Worm (Caenorhabditis elegans) whole organism, L4 larva: ENCODE data around the gene F54A3.5.

ENCODE experiments used
- F26F4.8 ChIP-seq: fragments of 200-800 bp; sonication (Bioruptor generic); conservative IDR thresholded peaks from 2 replicates; pipeline ENCODE4 v1.3.6; 2022; ENCODE audit warnings: missing genetic modification characterization, missing compliant biosample characterization
- ctbp-1 ChIP-seq: fragments of 200-800 bp; sonication (Bioruptor generic); IDR thresholded peaks from 2 replicates; pipeline ENCODE4 v1.3.6; 2022; ENCODE audit warnings: missing genetic modification reagents, missing genetic modification characterization, missing compliant biosample characterization
- dmd-9 ChIP-seq: fragments of 200-800 bp; sonication (Bioruptor generic); IDR thresholded peaks from 2 replicates; pipeline ENCODE4 v1.3.6; 2022; ENCODE audit warnings: missing genetic modification reagents, missing genetic modification characterization, missing compliant biosample characterization
- dpl-1 ChIP-seq: fragments of 150-350 bp; optimal IDR thresholded peaks from 2 replicates; lab custom pipeline; 2014; ENCODE audit warnings: missing biosample characterization, missing genetic modification reagents, missing genetic modification characterization
- fos-1 ChIP-seq: fragments of 150-350 bp; optimal IDR thresholded peaks from 2 replicates; lab custom pipeline; 2014; ENCODE audit warnings: missing biosample characterization, missing genetic modification characterization
- hlh-30 ChIP-seq: sonication (generic microtip); optimal IDR thresholded peaks from 2 replicates; lab custom pipeline; 2017; ENCODE audit warnings: antibody characterized with exemption, mild to moderate bottlenecking, missing genetic modification characterization, missing compliant biosample characterization; ENCODE audit not compliant: insufficient read depth
- lin-39 ChIP-seq: fragments of 150-350 bp; optimal IDR thresholded peaks from 2 replicates; lab custom pipeline; 2014; ENCODE audit warnings: missing biosample characterization, missing genetic modification reagents, missing genetic modification characterization
- mep-1 ChIP-seq: fragments of 150-350 bp; sonication (generic microtip); optimal IDR thresholded peaks from 3 replicates; lab custom pipeline; 2014; ENCODE audit warnings: missing biosample characterization, missing genetic modification characterization
- nhr-11 ChIP-seq: fragments of 150-350 bp; optimal IDR thresholded peaks from 2 replicates; lab custom pipeline; 2014; ENCODE audit warnings: missing biosample characterization, missing genetic modification characterization
- nhr-41 ChIP-seq: fragments of 200-800 bp; sonication (Bioruptor generic); IDR thresholded peaks from 2 replicates; pipeline ENCODE4 v1.3.6; 2022; ENCODE audit warnings: missing genetic modification reagents, missing genetic modification characterization, missing compliant biosample characterization
- zag-1 ChIP-seq: fragments of 150-350 bp; optimal IDR thresholded peaks from 2 replicates; lab custom pipeline; 2014; ENCODE audit warnings: missing biosample characterization, missing genetic modification characterization

DNA sequence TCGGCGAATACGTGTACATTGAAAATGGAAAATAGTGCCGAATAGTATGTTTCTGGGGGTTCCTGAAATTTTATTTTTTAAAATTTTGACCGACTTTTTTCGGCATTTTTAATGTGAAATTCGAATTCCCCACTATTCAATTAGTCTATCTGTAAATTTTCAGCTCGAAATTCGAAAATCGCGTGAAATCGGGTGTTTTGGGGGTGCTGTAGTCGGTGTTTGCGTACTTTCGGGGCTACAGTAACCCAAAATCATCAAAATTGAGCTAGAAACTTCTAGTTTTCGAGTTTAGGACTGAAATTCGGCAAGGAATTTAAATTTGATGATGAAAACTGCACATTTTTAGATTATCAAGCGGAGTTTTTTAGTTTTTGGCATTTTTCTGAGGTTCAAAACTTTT is 23.4 kb downstream of the F54A3.5 start:
- TF ChIP-seq fos-1 (tag; lab: Kevin White, UChicago) = no peak
- TF ChIP-seq dpl-1 (GFP tag; lab: Kevin White, UChicago) = no peak
- no peak for TF ChIP-seq dmd-9 (GFP tag; lab: Robert Waterston, UW)
- TF ChIP-seq zag-1 = no peak
- no peak for TF ChIP-seq hlh-30
- no peak for TF ChIP-seq mep-1 (tag; lab: Kevin White, UChicago)
- TF ChIP-seq ctbp-1 (GFP tag; lab: Robert Waterston, UW) = no peak
- no peak for TF ChIP-seq nhr-11
- no peak for TF ChIP-seq nhr-41 (GFP tag; lab: Robert Waterston, UW)
- TF ChIP-seq F26F4.8 (GFP tag; lab: Robert Waterston, UW) = no peak
- no peak for TF ChIP-seq lin-39 (tag; lab: Kevin White, UChicago)
